Worm (Caenorhabditis elegans) whole organism, midembryonic: ENCODE results near the gene C14B9.3.

Source experiments
- T22C8.4 ChIP-seq: fragments of 200-800 bp; sonication (Bioruptor generic); IDR thresholded peaks from 2 replicates; pipeline ENCODE4 v1.3.6; 2022; ENCODE audit warnings: missing genetic modification characterization, missing compliant biosample characterization
- flt-1 ChIP-seq: fragments of 200-800 bp; sonication (Bioruptor generic); IDR thresholded peaks from 2 replicates; pipeline ENCODE4 v1.3.6; 2022; ENCODE audit warnings: missing genetic modification characterization, missing compliant biosample characterization
- klf-2 ChIP-seq: fragments of 200-800 bp; sonication (Bioruptor generic); conservative IDR thresholded peaks from 2 replicates; pipeline ENCODE4 v1.3.6; 2022; ENCODE audit warnings: missing genetic modification reagents, missing genetic modification characterization, missing compliant biosample characterization
- med-1 ChIP-seq: sonication (generic microtip); optimal IDR thresholded peaks from 2 replicates; lab custom pipeline; 2017; ENCODE audit warnings: missing genetic modification characterization, mild to moderate bottlenecking, missing compliant biosample characterization, antibody characterized with exemption, missing genetic modification reagents; ENCODE audit not compliant: insufficient read depth
- tab-1 ChIP-seq: fragments of 200-800 bp; sonication (Bioruptor generic); IDR thresholded peaks from 2 replicates; pipeline ENCODE4 v1.3.6; 2022; ENCODE audit warnings: missing genetic modification characterization, missing compliant biosample characterization

DNA sequence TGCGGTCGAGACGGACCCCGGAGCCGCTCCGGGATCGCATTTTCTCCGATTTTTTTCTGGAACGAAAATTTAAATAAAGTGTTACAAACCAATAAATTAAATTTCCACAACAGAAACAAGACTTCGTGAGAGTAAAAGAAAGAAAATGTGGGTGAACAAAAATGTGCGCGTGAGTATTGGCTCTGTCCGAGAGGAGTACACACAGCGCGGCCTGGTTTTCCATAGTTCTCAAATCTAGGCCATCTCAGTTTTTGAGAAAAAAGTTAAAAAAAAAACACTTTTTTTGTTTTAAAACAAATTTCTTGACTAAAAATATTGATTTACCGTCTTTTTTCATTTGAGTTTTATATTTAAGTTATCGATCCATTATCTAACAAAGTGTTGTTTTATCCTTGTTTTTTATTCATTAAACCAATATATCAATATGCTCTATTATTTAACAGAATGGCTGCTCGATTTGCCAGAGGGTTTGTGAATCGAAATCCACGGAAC, 36.0 kb downstream of the C14B9.3 start, which contains the start of the genes C14B9.8 and mrpl-18:
- TF ChIP-seq klf-2 = no peak
- TF ChIP-seq tab-1 (GFP tag; lab: Robert Waterston, UW) = no peak
- no peak for TF ChIP-seq med-1 (GFP tag; lab: Kevin White, UChicago)
- TF ChIP-seq flt-1 = peak; percentile 81
- no peak for TF ChIP-seq T22C8.4 (GFP tag; lab: Robert Waterston, UW)
